Worm (Caenorhabditis elegans): ENCODE data around the gene prdx-3.

Gene prdx-3

DNA sequence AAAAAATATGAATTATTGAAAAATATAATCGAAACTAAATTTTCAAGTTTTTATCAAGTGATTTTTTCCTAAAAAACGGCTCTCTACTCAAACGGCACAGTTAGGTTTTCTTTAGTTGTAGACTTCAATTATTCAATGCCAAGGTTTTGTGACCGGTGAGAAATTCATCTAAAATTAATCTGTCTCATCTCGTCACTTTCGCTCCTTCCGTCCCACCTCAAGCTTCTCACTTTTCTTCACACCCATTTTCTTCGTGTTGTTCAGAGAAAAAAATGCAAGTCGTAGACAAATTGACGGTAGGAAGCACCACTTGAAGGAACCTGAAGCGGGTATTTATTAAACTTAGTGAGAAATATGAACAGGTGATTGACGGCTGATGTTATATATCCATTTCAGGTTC is 15.9 kb upstream of the prdx-3 start:
- TF ChIP-seq Y22D7AL.16 (tag; optimal IDR thresholded peaks at IDR 0.05) (no peak), fax-1 (tag; optimal IDR thresholded peaks at IDR 0.05) (no peak), unc-42 (tag; optimal IDR thresholded peaks at IDR 0.05) (no peak), odd-2 (tag; optimal IDR thresholded peaks at IDR 0.05) (no peak), mec-3 (tag; optimal IDR thresholded peaks at IDR 0.05; ENCODE audit: borderline replicate concordance) (no peak)

- TF ChIP-seq ama-1 (optimal IDR thresholded peaks at IDR 0.05) (no peak), pha-2 (tag; optimal IDR thresholded peaks at IDR 0.05) (no peak), che-1 (tag; optimal IDR thresholded peaks at IDR 0.05) (no peak), madf-2 (tag; optimal IDR thresholded peaks at IDR 0.05) (no peak), npax-4 (tag; optimal IDR thresholded peaks at IDR 0.05) (no peak), pqm-1 (tag; optimal IDR thresholded peaks at IDR 0.05) (no peak), pros-1 (tag; optimal IDR thresholded peaks at IDR 0.05) (no peak), ceh-19 (GFP tag; optimal IDR thresholded peaks at IDR 0.05) (no peak), tbx-7 (tag; optimal IDR thresholded peaks at IDR 0.05) (no peak), sdc-2 (tag; optimal IDR thresholded peaks at IDR 0.05) (no peak)
These were observed 15.3 kb upstream of the prdx-3 start for ce11 chrIII:4391938-4392337.

- no peak for TF ChIP-seq ets-4 (tag; optimal IDR thresholded peaks at IDR 0.05)
- TF ChIP-seq dmd-4 (tag; optimal IDR thresholded peaks at IDR 0.05; ENCODE audit: borderline replicate concordance): no peak
- TF ChIP-seq fax-1 (tag; optimal IDR thresholded peaks at IDR 0.05): no peak
- TF ChIP-seq ceh-34 (tag; optimal IDR thresholded peaks at IDR 0.05): no peak
- TF ChIP-seq pha-2 (tag; optimal IDR thresholded peaks at IDR 0.05): no peak
- no peak for TF ChIP-seq Y22D7AL.16 (tag; optimal IDR thresholded peaks at IDR 0.05)
- no peak for TF ChIP-seq ahr-1 (tag; optimal IDR thresholded peaks at IDR 0.05)
- TF ChIP-seq hlh-30 (tag; optimal IDR thresholded peaks at IDR 0.05; ENCODE audit: insufficient read depth): no peak
- no peak for TF ChIP-seq pax-1 (tag; optimal IDR thresholded peaks at IDR 0.05)
- TF ChIP-seq zip-5 (tag; optimal IDR thresholded peaks at IDR 0.05): no peak
- TF ChIP-seq sox-2 (GFP tag; IDR thresholded peaks at IDR 0.05): no peak
- TF ChIP-seq ceh-6 (GFP tag; optimal IDR thresholded peaks at IDR 0.05): no peak
- no peak for TF ChIP-seq unc-86 (tag; optimal IDR thresholded peaks at IDR 0.05)
- TF ChIP-seq odd-2 (tag; optimal IDR thresholded peaks at IDR 0.05): no peak
- TF ChIP-seq tbx-7 (tag; optimal IDR thresholded peaks at IDR 0.05): no peak
- no peak for TF ChIP-seq ref-2 (tag; optimal IDR thresholded peaks at IDR 0.05)
- TF ChIP-seq F13H6.1 (tag; optimal IDR thresholded peaks at IDR 0.05): no peak
These were observed 12.7 kb upstream of the prdx-3 start, which contains the start of gene R07E5.4 for ce11 chrIII:4394496-4394895. Gene R07E5.4, plus strand, starts transcription at chrIII:4394796.

- TF ChIP-seq zip-5 (tag; optimal IDR thresholded peaks at IDR 0.05) (no peak), nfya-1 (tag; optimal IDR thresholded peaks at IDR 0.05) (peak; percentile 72)
These were observed 11.4 kb upstream of the prdx-3 start for ce11 chrIII:4395857-4396256.

ce11 chrIII:4397115-4397514 is 10.1 kb upstream of the prdx-3 start, which contains the start of gene R07E5.5:
Gene R07E5.5, plus strand, starts transcription at chrIII:4397415.
- TF ChIP-seq sox-2 (GFP tag; IDR thresholded peaks at IDR 0.05) (no peak), eyg-1 (tag; optimal IDR thresholded peaks at IDR 0.05) (no peak), che-1 (tag; optimal IDR thresholded peaks at IDR 0.05) (no peak), unc-42 (tag; optimal IDR thresholded peaks at IDR 0.05) (no peak), ets-4 (tag; optimal IDR thresholded peaks at IDR 0.05) (no peak), pros-1 (tag; optimal IDR thresholded peaks at IDR 0.05) (no peak), tbx-7 (tag; optimal IDR thresholded peaks at IDR 0.05) (no peak), ceh-48 (tag; optimal IDR thresholded peaks at IDR 0.05) (no peak), syd-9 (tag; optimal IDR thresholded peaks at IDR 0.05) (no peak)

DNA sequence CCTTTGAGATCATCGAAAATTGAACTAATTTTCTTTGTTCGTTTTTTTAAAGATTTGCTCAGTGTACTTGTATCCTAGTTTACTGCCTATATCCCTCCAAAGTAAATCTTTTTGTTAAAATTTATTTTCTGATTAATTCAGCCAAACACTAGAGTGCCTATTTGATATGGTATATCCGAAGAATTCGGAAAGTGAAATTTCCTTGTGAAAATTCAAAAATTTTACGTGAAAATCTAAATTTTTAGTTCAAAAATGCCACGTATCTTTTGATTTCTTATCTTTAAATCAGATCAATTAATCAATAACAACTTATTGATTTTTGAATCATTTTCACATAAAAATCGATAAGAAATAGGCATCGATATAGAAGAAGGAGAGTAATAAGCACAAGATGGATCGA is 8.8 kb upstream of the prdx-3 start, which contains the start of gene R07E5.6:
R07E5.6 (plus strand) TSS at position 301 of the 400 bp plus-strand sequence.
- TF ChIP-seq C38D4.7 (GFP tag; optimal IDR thresholded peaks at IDR 0.05): no peak
- TF ChIP-seq K09A11.1 (tag; optimal IDR thresholded peaks at IDR 0.05; ENCODE audit: insufficient read depth): no peak
- no peak for TF ChIP-seq pax-1 (tag; optimal IDR thresholded peaks at IDR 0.05)
- TF ChIP-seq C08G9.2 (tag; optimal IDR thresholded peaks at IDR 0.05): no peak
- no peak for TF ChIP-seq elt-2 (tag; optimal IDR thresholded peaks at IDR 0.05)
- no peak for TF ChIP-seq ref-2 (tag; optimal IDR thresholded peaks at IDR 0.05)
- no peak for TF ChIP-seq K02D7.2 (tag; optimal IDR thresholded peaks at IDR 0.05)
- no peak for TF ChIP-seq ceh-24 (tag; optimal IDR thresholded peaks at IDR 0.05)
- no peak for TF ChIP-seq ceh-30 (tag; optimal IDR thresholded peaks at IDR 0.05)
- no peak for TF ChIP-seq madf-2 (tag; optimal IDR thresholded peaks at IDR 0.05)
- no peak for TF ChIP-seq lim-6 (tag; optimal IDR thresholded peaks at IDR 0.05)
- no peak for TF ChIP-seq pha-4 (tag; optimal IDR thresholded peaks at IDR 0.05)
- TF ChIP-seq tbx-2 (tag; optimal IDR thresholded peaks at IDR 0.05): no peak
